Worm (Caenorhabditis elegans) whole organism, L2 larva: ENCODE measurements around the gene ceh-82.
"Not testable (repeated sequence)": the region's sequence is repeated elsewhere in the genome, so short reads cannot be mapped to it uniquely, and the experiment has no call there.

Experiments
- Y55F3AM.14 ChIP-seq: fragments of 200-800 bp; sonication (Bioruptor generic); optimal IDR thresholded peaks from 2 replicates; lab custom pipeline; 2018; ENCODE audit warnings: mild to moderate bottlenecking, missing genetic modification characterization, missing compliant biosample characterization
- ZK546.5 ChIP-seq: sonication (generic microtip); optimal IDR thresholded peaks from 2 replicates; lab custom pipeline; 2017; ENCODE audit warnings: missing biosample characterization, missing genetic modification characterization
- aly-2 ChIP-seq: fragments of 150-350 bp; optimal IDR thresholded peaks from 2 replicates; lab custom pipeline; 2014; ENCODE audit warnings: missing biosample characterization, missing genetic modification characterization
- ceh-16 ChIP-seq: fragments of 150-350 bp; optimal IDR thresholded peaks from 2 replicates; lab custom pipeline; 2014; ENCODE audit warnings: missing biosample characterization, missing genetic modification characterization
- ceh-82 ChIP-seq: fragments of 150-350 bp; optimal IDR thresholded peaks from 2 replicates; lab custom pipeline; 2014; ENCODE audit warnings: missing biosample characterization, missing genetic modification characterization
- egl-27 ChIP-seq: sonication (generic microtip); optimal IDR thresholded peaks from 3 replicates; lab custom pipeline; 2017; ENCODE audit warnings: missing biosample characterization, missing genetic modification reagents, missing genetic modification characterization
- elt-1 ChIP-seq: fragments of 150-350 bp; optimal IDR thresholded peaks from 2 replicates; lab custom pipeline; 2014; ENCODE audit warnings: missing biosample characterization, missing genetic modification characterization
- elt-3 ChIP-seq: sonication (generic microtip); optimal IDR thresholded peaks from 2 replicates; lab custom pipeline; 2017; ENCODE audit warnings: missing biosample characterization, missing genetic modification characterization
- fos-1 ChIP-seq: fragments of 150-350 bp; optimal IDR thresholded peaks from 2 replicates; lab custom pipeline; 2014; ENCODE audit warnings: missing biosample characterization, missing genetic modification characterization
- lin-13 ChIP-seq: fragments of 150-350 bp; optimal IDR thresholded peaks from 2 replicates; lab custom pipeline; 2014; ENCODE audit warnings: missing biosample characterization, missing genetic modification reagents, missing genetic modification characterization
- lsy-2 ChIP-seq, 2 experiments: fragments of 150-350 bp in 1 of 2; sonication (generic microtip) in 1 of 2; optimal IDR thresholded peaks; 2 replicates each; lab custom pipeline; 2014 to 2017; ENCODE audit warnings: missing biosample characterization in 2 of 2, missing genetic modification characterization in 2 of 2
- mdl-1 ChIP-seq, 2 experiments: fragments of 150-350 bp in 1 of 2; sonication (generic microtip) in 1 of 2; optimal IDR thresholded peaks; 2 replicates each; lab custom pipeline; 2017; ENCODE audit warnings: missing biosample characterization in 2 of 2, missing genetic modification characterization in 2 of 2
- nhr-12 ChIP-seq: fragments of 150-350 bp; optimal IDR thresholded peaks from 2 replicates; lab custom pipeline; 2014; ENCODE audit warnings: missing biosample characterization, missing genetic modification characterization
- nhr-129 ChIP-seq: fragments of 150-350 bp; optimal IDR thresholded peaks from 2 replicates; lab custom pipeline; 2014; ENCODE audit warnings: missing biosample characterization, missing genetic modification characterization
- nhr-237 ChIP-seq: fragments of 150-350 bp; optimal IDR thresholded peaks from 2 replicates; lab custom pipeline; 2014; ENCODE audit warnings: missing biosample characterization, missing genetic modification characterization
- nhr-6 ChIP-seq: fragments of 150-350 bp; optimal IDR thresholded peaks from 2 replicates; lab custom pipeline; 2014; ENCODE audit warnings: missing biosample characterization, missing genetic modification characterization
- nhr-77 ChIP-seq: fragments of 150-350 bp; optimal IDR thresholded peaks from 2 replicates; lab custom pipeline; 2014; ENCODE audit warnings: missing biosample characterization, missing genetic modification characterization
- peb-1 ChIP-seq: fragments of 150-350 bp; optimal IDR thresholded peaks from 2 replicates; lab custom pipeline; 2014; ENCODE audit warnings: missing biosample characterization, missing genetic modification characterization
- sem-4 ChIP-seq: fragments of 150-350 bp; optimal IDR thresholded peaks from 2 replicates; lab custom pipeline; 2014; ENCODE audit warnings: missing biosample characterization, missing genetic modification reagents, missing genetic modification characterization
- skn-1 ChIP-seq: sonication (generic microtip); optimal IDR thresholded peaks from 2 replicates; lab custom pipeline; 2017; ENCODE audit warnings: missing biosample characterization, missing genetic modification characterization
- sma-3 ChIP-seq: sonication (generic microtip); optimal IDR thresholded peaks from 2 replicates; lab custom pipeline; 2016; ENCODE audit warnings: missing genetic modification reagents, missing genetic modification characterization, missing compliant biosample characterization
- sma-9 ChIP-seq, 2 experiments: fragments of 150-350 bp in 1 of 2; sonication (generic microtip) in 1 of 2; optimal IDR thresholded peaks; 2 replicates each; lab custom pipeline; 2014 to 2016; ENCODE audit warnings: missing genetic modification characterization in 2 of 2, mild to moderate bottlenecking in 1 of 2, missing biosample characterization in 1 of 2, missing compliant biosample characterization in 1 of 2, missing genetic modification reagents in 1 of 2, moderate library complexity in 1 of 2
- unc-39 ChIP-seq: fragments of 150-350 bp; optimal IDR thresholded peaks from 2 replicates; lab custom pipeline; 2014; ENCODE audit warnings: missing biosample characterization, missing genetic modification characterization
- unc-55 ChIP-seq: fragments of 150-350 bp; sonication (generic microtip); optimal IDR thresholded peaks from 3 replicates; lab custom pipeline; 2014; ENCODE audit warnings: missing biosample characterization, missing genetic modification reagents, missing genetic modification characterization
- ztf-1 ChIP-seq: fragments of 200-800 bp; sonication (Bioruptor generic); conservative IDR thresholded peaks from 2 replicates; pipeline ENCODE4 v1.3.6; 2022; ENCODE audit warnings: missing genetic modification characterization, missing compliant biosample characterization

The ceh-82 gene

DNA sequence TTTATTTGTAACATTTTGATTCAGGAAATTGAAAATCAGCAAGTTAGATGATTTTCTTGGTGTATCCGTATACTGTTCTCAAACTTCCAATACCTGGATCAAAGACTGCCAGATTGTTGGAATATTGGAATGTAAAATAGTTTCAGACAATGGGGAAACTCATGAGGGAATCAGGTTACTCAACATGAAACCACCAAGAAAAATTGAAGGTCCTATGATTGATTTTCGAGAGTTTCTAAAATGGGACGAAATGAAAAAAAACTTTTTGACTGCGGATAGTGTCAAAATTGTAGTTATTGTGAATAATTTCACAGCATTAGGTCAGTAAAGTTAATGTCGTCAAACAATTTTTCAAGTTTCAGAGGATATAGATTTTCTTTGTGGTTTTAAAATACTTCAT, 39.8 kb downstream of the ceh-82 start, which contains the start of gene math-3:
Gene math-3, plus strand, starts transcription at position 301 of the 400 bp plus-strand sequence.
- TF ChIP-seq ceh-82 (tag; lab: Kevin White, UChicago) (no peak), skn-1 (no peak), ztf-1 (GFP tag; lab: Robert Waterston, UW) (no peak), ZK546.5 (tag; lab: Kevin White, UChicago) (no peak), peb-1 (tag; lab: Kevin White, UChicago) (no peak), aly-2 (no peak), nhr-6 (no peak)

DNA sequence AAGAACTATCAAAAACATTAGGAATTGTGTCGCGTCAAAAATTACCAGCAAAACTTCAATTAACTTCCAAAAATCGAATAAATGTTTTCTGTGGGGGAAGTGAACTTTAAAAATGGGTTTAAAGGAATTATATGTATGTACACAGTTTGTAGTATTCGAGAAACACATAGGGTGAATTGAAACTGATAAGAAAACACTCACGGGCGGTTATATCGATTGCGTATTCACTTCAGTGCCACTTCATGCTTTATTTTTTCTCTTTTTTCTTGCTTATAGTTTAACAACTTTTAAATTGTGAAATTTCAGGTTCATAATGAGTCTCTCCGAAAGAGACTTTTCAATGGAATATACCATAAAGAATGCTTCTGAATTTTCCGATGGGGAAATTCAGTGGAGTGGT, 43.2 kb downstream of the ceh-82 start, which contains the start of gene F36H5.14:
Gene F36H5.14, plus strand, starts transcription at position 301 of the 400 bp plus-strand sequence.
- TF ChIP-seq nhr-6; ceh-16; nhr-237 (tag; lab: Kevin White, UChicago): not testable (repeated sequence)

DNA sequence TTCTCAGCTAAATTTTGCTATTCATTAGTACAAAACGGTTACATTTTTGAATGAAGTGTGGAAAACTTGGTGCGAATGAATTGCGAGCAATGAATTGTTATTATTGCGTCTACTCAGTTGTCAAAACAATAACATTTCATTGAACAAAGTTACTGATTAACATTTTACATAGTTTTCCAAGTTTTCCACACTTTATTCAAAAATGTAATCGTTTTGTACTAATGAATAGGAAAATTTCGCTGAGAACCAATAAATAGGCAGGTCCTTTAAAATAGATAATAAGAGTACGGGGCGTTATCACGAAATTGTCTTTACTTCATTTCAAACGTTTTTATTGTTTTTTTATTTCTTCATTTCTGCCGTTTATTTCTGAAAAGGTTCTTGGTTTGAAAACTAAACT, 50.4 kb downstream of the ceh-82 start, which contains the start of gene math-4:
Gene math-4, minus strand, starts transcription at position 101 of the 400 bp plus-strand sequence.
- TF ChIP-seq unc-39 (tag; lab: Kevin White, UChicago) (no peak), unc-55 (no peak), ceh-16 (no peak), nhr-129 (tag; lab: Kevin White, UChicago) (no peak), lin-13 (GFP tag; lab: Kevin White, UChicago) (no peak), egl-27 (tag; lab: Kevin White, UChicago) (no peak), nhr-12 (tag; lab: Kevin White, UChicago) (no peak), nhr-77 (tag; lab: Kevin White, UChicago) (no peak), lsy-2 (tag; optimal IDR thresholded peaks at IDR 0.05; lab: Kevin White, UChicago) (no peak), mdl-1 (tag; optimal IDR thresholded peaks at IDR 0.05; lab: Kevin White, UChicago) (no peak), sem-4 (tag; lab: Kevin White, UChicago) (no peak), fos-1 (tag; lab: Kevin White, UChicago) (no peak), nhr-6 (no peak), elt-1 (tag; lab: Kevin White, UChicago) (no peak), sma-3 (no peak), sma-9 (GFP tag; optimal IDR thresholded peaks at IDR 0.05; lab: Kevin White, UChicago) (no peak), sma-9 (tag; optimal IDR thresholded peaks at IDR 0.05; lab: Kevin White, UChicago) (no peak), Y55F3AM.14 (GFP tag; lab: Kevin White, UChicago) (no peak), elt-3 (tag; lab: Kevin White, UChicago) (no peak)
